Fruit fly (Drosophila melanogaster): Measurements from ENCODE around the gene Or33c.

Gene Or33c

DNA sequence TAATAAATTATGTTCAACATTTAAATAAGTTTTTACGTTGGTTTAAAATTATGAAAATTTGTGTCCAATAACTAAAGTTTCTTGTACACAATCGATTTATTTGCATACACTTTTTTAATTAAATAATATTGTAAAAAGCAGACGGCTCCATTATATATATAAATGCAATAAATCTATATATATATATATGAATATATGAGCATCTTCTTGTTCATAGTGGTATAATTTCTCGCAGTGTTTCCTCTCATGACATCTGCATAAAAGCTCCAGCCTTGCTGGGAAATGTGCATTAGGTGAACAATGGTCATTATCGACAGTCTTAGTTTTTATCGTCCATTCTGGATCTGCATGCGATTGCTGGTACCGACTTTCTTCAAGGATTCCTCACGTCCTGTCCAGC lies at the start of gene Or33c:
Gene Or33c, plus strand, starts transcription at position 301 of the 400 bp plus-strand sequence.
- no peak for TF ChIP-seq MTF-1 (GFP tag; optimal IDR thresholded peaks at IDR 0.05; ENCODE audit: borderline replicate concordance)
- no peak for TF ChIP-seq CG10959 (GFP tag; IDR thresholded peaks at IDR 0.05)
- no peak for TF ChIP-seq CG8359 (GFP tag; optimal IDR thresholded peaks at IDR 0.05; ENCODE audit: borderline replicate concordance)
- TF ChIP-seq cato (GFP tag; optimal IDR thresholded peaks at IDR 0.05; ENCODE audit: borderline replicate concordance): no peak
- TF ChIP-seq az2 (GFP tag; optimal IDR thresholded peaks at IDR 0.05): no peak
- TF ChIP-seq org-1 (GFP tag; optimal IDR thresholded peaks at IDR 0.05): no peak
- no peak for TF ChIP-seq Adf1 (GFP tag; IDR thresholded peaks at IDR 0.05)
- TF ChIP-seq CG7786 (GFP tag; optimal IDR thresholded peaks at IDR 0.05): no peak
- no peak for TF ChIP-seq dmrt11E (tag; optimal IDR thresholded peaks at IDR 0.05)
- TF ChIP-seq CG5180 (GFP tag; optimal IDR thresholded peaks at IDR 0.05): no peak
- TF ChIP-seq sr (GFP tag; IDR thresholded peaks at IDR 0.05): no peak
- TF ChIP-seq CG7556 (GFP tag; optimal IDR thresholded peaks at IDR 0.05): no peak
- no peak for TF ChIP-seq nom (GFP tag; optimal IDR thresholded peaks at IDR 0.05)

DNA sequence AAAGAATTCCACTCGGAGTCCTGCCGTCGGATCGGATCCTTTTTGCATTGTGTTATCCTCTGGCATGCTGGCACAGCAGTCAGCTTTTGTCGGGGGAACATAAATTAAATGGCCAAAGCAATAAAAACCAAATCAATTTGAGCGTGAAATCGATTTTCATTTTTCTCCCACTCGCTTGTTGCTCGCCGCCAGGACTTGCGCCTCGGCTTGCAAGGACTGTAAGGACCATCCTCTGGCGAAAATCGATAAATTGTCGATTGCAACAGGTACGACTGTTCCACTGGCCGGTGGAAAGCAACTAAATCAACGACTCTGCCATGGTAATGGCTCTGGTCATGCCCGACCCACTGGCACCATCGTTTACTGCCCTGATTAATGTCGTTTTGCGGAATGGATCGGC lies 44.5 kb upstream of the Or33c start:
- peak; percentile 56 for TF ChIP-seq onecut (GFP tag; IDR thresholded peaks at IDR 0.05)
- TF ChIP-seq scrt (GFP tag; optimal IDR thresholded peaks at IDR 0.05): peak; percentile 50
- TF ChIP-seq toy (GFP tag; IDR thresholded peaks at IDR 0.05): no peak
- TF ChIP-seq wdn (GFP tag; IDR thresholded peaks at IDR 0.05): no peak

DNA sequence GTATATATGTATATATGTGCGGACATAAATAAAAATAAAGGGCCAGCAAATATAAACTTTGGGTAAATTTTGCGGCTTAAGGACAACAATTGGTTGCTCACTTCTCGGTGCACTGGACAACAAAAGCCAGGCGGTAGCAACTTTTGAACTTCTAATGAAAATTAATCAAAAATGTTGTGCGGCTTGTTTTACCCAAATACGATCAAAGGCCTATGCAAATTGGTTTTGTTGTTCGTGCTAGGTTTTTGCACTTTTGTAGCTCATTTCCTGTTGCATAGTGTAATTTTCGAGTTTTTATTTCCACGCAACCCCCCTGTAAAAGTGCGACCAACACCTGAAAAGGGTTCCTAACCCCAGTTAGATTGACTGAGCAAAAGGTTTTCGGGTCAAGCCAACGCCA lies 35.3 kb upstream of the Or33c start:
- TF ChIP-seq CG13123 (GFP tag; optimal IDR thresholded peaks at IDR 0.05): no peak
- peak; percentile 8 for TF ChIP-seq D19B (GFP tag; optimal IDR thresholded peaks at IDR 0.05)
- 0 out of 2 replicates have a peak, but pooled peaks have one; percentile 55 for TF ChIP-seq CG14014 (GFP tag; IDR thresholded peaks at IDR 0.05)
- TF ChIP-seq Ptx1 (GFP tag; IDR thresholded peaks at IDR 0.05): peak; percentile 26; the same call in 1 of the 2 replicates
- TF ChIP-seq CG8388 (GFP tag; optimal IDR thresholded peaks at IDR 0.05): no peak
- no peak for TF ChIP-seq NC2β (GFP tag; optimal IDR thresholded peaks at IDR 0.05)
- TF ChIP-seq Gsc (GFP tag; IDR thresholded peaks at IDR 0.05): no peak
- TF ChIP-seq Oli (tag; optimal IDR thresholded peaks at IDR 0.05): peak; percentile 14
- TF ChIP-seq nom (GFP tag; optimal IDR thresholded peaks at IDR 0.05): no peak
- no peak for TF ChIP-seq Dip2 (GFP tag; IDR thresholded peaks at IDR 0.05)
- TF ChIP-seq gfzf (GFP tag; optimal IDR thresholded peaks at IDR 0.05): no peak
- peak; percentile 39; the same call in 1 of the 2 replicates for TF ChIP-seq ranshi (GFP tag; IDR thresholded peaks at IDR 0.05)
- TF ChIP-seq Opbp (GFP tag; IDR thresholded peaks at IDR 0.05; ENCODE audit: partially characterized antibody): no peak
- TF ChIP-seq gsb-n (tag; optimal IDR thresholded peaks at IDR 0.05): no peak
- peak; percentile 33 for TF ChIP-seq Fer3 (tag; optimal IDR thresholded peaks at IDR 0.05)
- TF ChIP-seq CG14050 (GFP tag; IDR thresholded peaks at IDR 0.05): no peak
- peak; percentile 23 for TF ChIP-seq CG15514 (GFP tag; optimal IDR thresholded peaks at IDR 0.05)
- peak; percentile 25 for TF ChIP-seq CG12071 (GFP tag; optimal IDR thresholded peaks at IDR 0.05)
- TF ChIP-seq mam (GFP tag; optimal IDR thresholded peaks at IDR 0.05): peak; percentile 6
- no peak for TF ChIP-seq B-H2 (GFP tag; optimal IDR thresholded peaks at IDR 0.05)
- no peak for TF ChIP-seq Neu2 (GFP tag; optimal IDR thresholded peaks at IDR 0.05; ENCODE audit: borderline replicate concordance)
- TF ChIP-seq Fer1 (GFP tag; optimal IDR thresholded peaks at IDR 0.05): peak; percentile 44
- no peak for TF ChIP-seq klu (GFP tag; IDR thresholded peaks at IDR 0.05)
- TF ChIP-seq Asciz (GFP tag; optimal IDR thresholded peaks at IDR 0.05): peak; percentile 3
- TF ChIP-seq HmgD (GFP tag; optimal IDR thresholded peaks at IDR 0.05): no peak
- TF ChIP-seq GATAe (GFP tag; conservative IDR thresholded peaks at IDR 0.05): 0 out of 2 replicates have a peak, but pooled peaks have one; percentile 29
- peak; percentile 56 for TF ChIP-seq Meics (GFP tag; optimal IDR thresholded peaks at IDR 0.05)
- peak; percentile 36 for TF ChIP-seq CG3281 (GFP tag; optimal IDR thresholded peaks at IDR 0.05)
- TF ChIP-seq hkb (optimal IDR thresholded peaks at IDR 0.05): no peak
- no peak for TF ChIP-seq hkb (GFP tag; IDR thresholded peaks at IDR 0.05)
- TF ChIP-seq ewg (GFP tag; optimal IDR thresholded peaks at IDR 0.05): no peak
- peak; percentile 11 for TF ChIP-seq CG9817 (tag; optimal IDR thresholded peaks at IDR 0.05)
- TF ChIP-seq ssp (GFP tag; IDR thresholded peaks at IDR 0.05): no peak

Data from whole organism, embryonic.